Fruit fly (Drosophila melanogaster): ENCODE measurements around the gene CG12546.
"Not testable (repeated sequence)": the region's sequence is repeated elsewhere in the genome, so short reads cannot be mapped to it uniquely, and the experiment has no call there.

dm6 chr3L:22692428-22692827 lies 1.2 kb downstream of the CG12546 start, which contains the start of gene CG14454:
- TF ChIP-seq CG9948 (tag; optimal IDR thresholded peaks at IDR 0.05); Pif1B (GFP tag; optimal IDR thresholded peaks at IDR 0.05); CG17806 (tag; optimal IDR thresholded peaks at IDR 0.05); CG10348 (GFP tag; IDR thresholded peaks at IDR 0.05); CG32121 (GFP tag; IDR thresholded peaks at IDR 0.05); Snoo (tag; optimal IDR thresholded peaks at IDR 0.05); CG12605 (GFP tag; IDR thresholded peaks at IDR 0.05); fd96Ca (GFP tag; IDR thresholded peaks at IDR 0.05); CG15710 (tag; optimal IDR thresholded peaks at IDR 0.05): not testable (repeated sequence)
